Worm (Caenorhabditis elegans) whole organism, midembryonic: ENCODE measurements around the gene F44D12.10.

Experiments used
- T22C8.4 ChIP-seq: fragments of 200-800 bp; sonication (Bioruptor generic); IDR thresholded peaks from 2 replicates; pipeline ENCODE4 v1.3.6; 2022; ENCODE audit warnings: missing genetic modification characterization, missing compliant biosample characterization
- cog-1 ChIP-seq: sonication (generic microtip); optimal IDR thresholded peaks from 2 replicates; lab custom pipeline; 2016; ENCODE audit warnings: missing genetic modification characterization, missing compliant biosample characterization
- flt-1 ChIP-seq: fragments of 200-800 bp; sonication (Bioruptor generic); IDR thresholded peaks from 2 replicates; pipeline ENCODE4 v1.3.6; 2022; ENCODE audit warnings: missing genetic modification characterization, missing compliant biosample characterization
- klf-2 ChIP-seq: fragments of 200-800 bp; sonication (Bioruptor generic); conservative IDR thresholded peaks from 2 replicates; pipeline ENCODE4 v1.3.6; 2022; ENCODE audit warnings: missing genetic modification reagents, missing genetic modification characterization, missing compliant biosample characterization
- med-1 ChIP-seq: sonication (generic microtip); optimal IDR thresholded peaks from 2 replicates; lab custom pipeline; 2017; ENCODE audit warnings: missing genetic modification characterization, mild to moderate bottlenecking, missing compliant biosample characterization, antibody characterized with exemption, missing genetic modification reagents; ENCODE audit not compliant: insufficient read depth
- tab-1 ChIP-seq: fragments of 200-800 bp; sonication (Bioruptor generic); IDR thresholded peaks from 2 replicates; pipeline ENCODE4 v1.3.6; 2022; ENCODE audit warnings: missing genetic modification characterization, missing compliant biosample characterization
- ztf-23 ChIP-seq: fragments of 200-800 bp; sonication (Bioruptor generic); IDR thresholded peaks from 2 replicates; pipeline ENCODE4 v1.3.6; 2022; ENCODE audit warnings: missing genetic modification reagents, missing genetic modification characterization, missing compliant biosample characterization
- ztf-29 ChIP-seq: fragments of 200-800 bp; sonication (Bioruptor generic); IDR thresholded peaks from 2 replicates; pipeline ENCODE4 v1.3.6; 2022; ENCODE audit warnings: missing genetic modification reagents, missing genetic modification characterization, missing compliant biosample characterization

- TF ChIP-seq med-1: no peak
- TF ChIP-seq flt-1 (GFP tag; lab: Robert Waterston, UW): no peak
- no peak for TF ChIP-seq ztf-23 (GFP tag; lab: Robert Waterston, UW)
- TF ChIP-seq cog-1 (tag; lab: Kevin White, UChicago): no peak
- no peak for TF ChIP-seq klf-2 (GFP tag; lab: Robert Waterston, UW)
- TF ChIP-seq tab-1 (GFP tag; lab: Robert Waterston, UW): no peak
- no peak for TF ChIP-seq ztf-29 (GFP tag; lab: Robert Waterston, UW)
- no peak for TF ChIP-seq T22C8.4 (GFP tag; lab: Robert Waterston, UW)
These were observed at the start of gene F44D12.10 for ce11 chrIV:10036966-10037365.
